Fruit fly (Drosophila melanogaster) S2 (cell line): ENCODE measurements around the gene Dip-B.

Source experiments
- CG8478 ChIP-seq: fragments of >200 bp; optimal IDR thresholded peaks from 2 replicates; lab custom pipeline; 2018
- CTCF ChIP-seq, 2 experiments: fragments of >200 bp; optimal IDR thresholded peaks; 2 replicates each; lab custom pipeline; 2018

- TF ChIP-seq CG8478 (lab: Kevin White, UChicago), result no peak
- no peak for TF ChIP-seq CTCF (optimal IDR thresholded peaks at IDR 0.05; lab: Kevin White, UChicago)
Observed at dm6 chr3R:13761563-13761962, 20.5 kb upstream of the Dip-B start.
